1 fruit fly cellular context compared by ENCODE assay signal in the genomic region with DNA sequence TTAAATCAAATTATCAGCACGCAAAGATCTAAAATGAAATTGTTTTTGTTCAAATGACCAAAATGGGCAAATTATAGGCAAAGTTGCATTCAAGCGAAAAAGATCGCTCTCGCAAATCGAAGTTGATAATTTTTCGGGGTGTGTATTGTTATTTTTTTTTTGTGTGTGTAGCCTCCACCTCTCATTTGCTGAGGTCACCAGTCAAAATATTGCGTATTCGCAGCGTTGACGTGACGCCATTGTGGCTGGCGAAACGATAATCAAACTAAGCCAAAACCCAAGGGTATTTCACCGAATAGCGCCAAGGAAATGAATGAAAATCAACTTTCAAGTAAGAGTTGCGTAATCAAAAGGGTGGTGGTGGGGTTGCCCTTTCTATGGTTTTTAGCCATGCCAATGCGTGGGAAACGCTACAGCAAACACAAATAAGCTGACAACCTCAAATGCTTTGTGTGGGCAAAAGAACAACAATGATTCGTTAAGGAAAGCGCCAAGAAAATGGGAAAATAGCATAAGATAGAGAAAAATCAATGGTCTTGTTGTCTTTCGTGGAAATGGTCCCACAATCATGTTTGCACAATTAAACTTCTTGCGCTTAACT.
A peak's percentile ranks its signal among the peaks of the same experiment; 100 is the strongest.
TF ChIP-seq lines count a peak whose summit lies in the region.

No protein-coding gene starts in this region.

TF ChIP-seq in whole organism, embryonic, 481 proteins besides CTCF, POLR2A, EP300 and RAD21 (continued from another document):
- TF ChIP-seq E2f1 (GFP tag; IDR thresholded peaks at IDR 0.05; lab: Robert Waterston, UW), result peak; percentile 12; the same call in 1 of the 2 replicates
- no peak for TF ChIP-seq chinmo (GFP tag; IDR thresholded peaks at IDR 0.05; lab: Robert Waterston, UW; ENCODE audit: partially characterized antibody)
- TF ChIP-seq MBD-R2 (GFP tag; IDR thresholded peaks at IDR 0.05; lab: Robert Waterston, UW), result no peak
- no peak for TF ChIP-seq gsb-n (tag; optimal IDR thresholded peaks at IDR 0.05; lab: Kevin White, UChicago)
- TF ChIP-seq CrebB (tag; optimal IDR thresholded peaks at IDR 0.05; lab: Kevin White, UChicago), result no peak
- peak; percentile 79 for TF ChIP-seq Med (GFP tag; lab: Kevin White, UChicago)
- no peak for TF ChIP-seq CG2129 (GFP tag; IDR thresholded peaks at IDR 0.05; lab: Robert Waterston, UW; ENCODE audit: partially characterized antibody)
- no peak for TF ChIP-seq CG5245 (GFP tag; optimal IDR thresholded peaks at IDR 0.05; lab: Kevin White, UChicago)
- TF ChIP-seq cg (GFP tag; optimal IDR thresholded peaks at IDR 0.05; lab: Kevin White, UChicago), result no peak
- TF ChIP-seq lab (GFP tag; optimal IDR thresholded peaks at IDR 0.05; lab: Kevin White, UChicago), result no peak
- no peak for TF ChIP-seq CG8290 (GFP tag; optimal IDR thresholded peaks at IDR 0.05; lab: Kevin White, UChicago)
- peak in 1 of 2 experiments; percentile 15 for TF ChIP-seq CG8290 (tag; optimal IDR thresholded peaks at IDR 0.05; lab: Kevin White, UChicago)
- no peak for TF ChIP-seq crol (GFP tag; IDR thresholded peaks at IDR 0.05; lab: Robert Waterston, UW)
- no peak for TF ChIP-seq CkIIα-i1 (GFP tag; IDR thresholded peaks at IDR 0.05; lab: Robert Waterston, UW)
- TF ChIP-seq CG10959 (GFP tag; IDR thresholded peaks at IDR 0.05; lab: Robert Waterston, UW), result no peak
- TF ChIP-seq ftz-f1 (GFP tag; optimal IDR thresholded peaks at IDR 0.05; lab: Kevin White, UChicago), result peak; percentile 38
- no peak for TF ChIP-seq kah (GFP tag; optimal IDR thresholded peaks at IDR 0.05; lab: Kevin White, UChicago)
- no peak for TF ChIP-seq org-1 (GFP tag; optimal IDR thresholded peaks at IDR 0.05; lab: Kevin White, UChicago)
- no peak for TF ChIP-seq Atf6 (GFP tag; IDR thresholded peaks at IDR 0.05; lab: Robert Waterston, UW)
- peak; percentile 7 for TF ChIP-seq gem (tag; optimal IDR thresholded peaks at IDR 0.05; lab: Kevin White, UChicago)
- TF ChIP-seq grn (GFP tag; optimal IDR thresholded peaks at IDR 0.05; lab: Kevin White, UChicago), result no peak
- no peak for TF ChIP-seq jumu (GFP tag; optimal IDR thresholded peaks at IDR 0.05; lab: Kevin White, UChicago)
- TF ChIP-seq Bdp1 (GFP tag; optimal IDR thresholded peaks at IDR 0.05; lab: Kevin White, UChicago), result no peak
- TF ChIP-seq fru (optimal IDR thresholded peaks at IDR 0.05; lab: Kevin White, UChicago), result no peak
- TF ChIP-seq aop (GFP tag; IDR thresholded peaks at IDR 0.05; lab: Robert Waterston, UW), result no peak
- TF ChIP-seq NC2β (GFP tag; optimal IDR thresholded peaks at IDR 0.05; lab: Kevin White, UChicago), result no peak
- TF ChIP-seq sqz (GFP tag; optimal IDR thresholded peaks at IDR 0.05; lab: Kevin White, UChicago), result no peak
- no peak for TF ChIP-seq CG17186 (GFP tag; optimal IDR thresholded peaks at IDR 0.05; lab: Kevin White, UChicago)
- TF ChIP-seq pfk (GFP tag; optimal IDR thresholded peaks at IDR 0.05; lab: Kevin White, UChicago), result no peak
- TF ChIP-seq CG8359 (GFP tag; optimal IDR thresholded peaks at IDR 0.05; lab: Kevin White, UChicago; ENCODE audit: borderline replicate concordance), result no peak
- 0 out of 2 replicates have a peak, but pooled peaks have one; percentile 7 for TF ChIP-seq slbo (GFP tag; IDR thresholded peaks at IDR 0.05; lab: Robert Waterston, UW)
- no peak for TF ChIP-seq zen (tag; optimal IDR thresholded peaks at IDR 0.05; lab: Kevin White, UChicago)
- TF ChIP-seq Optix (GFP tag; IDR thresholded peaks at IDR 0.05; lab: Robert Waterston, UW), result no peak
- no peak for TF ChIP-seq pan (optimal IDR thresholded peaks at IDR 0.05; lab: Kevin White, UChicago)
- TF ChIP-seq pan (GFP tag; optimal IDR thresholded peaks at IDR 0.05 in 1 of 2, IDR thresholded peaks at IDR 0.05 in 1 of 2), result peak in 1 of 2 experiments; percentile 47
- TF ChIP-seq eve (GFP tag; optimal IDR thresholded peaks at IDR 0.05; lab: Kevin White, UChicago), result no peak
- TF ChIP-seq pho (GFP tag; optimal IDR thresholded peaks at IDR 0.05; lab: Kevin White, UChicago), result no peak
- no peak for TF ChIP-seq CG3995 (GFP tag; optimal IDR thresholded peaks at IDR 0.05; lab: Kevin White, UChicago)
- no peak for TF ChIP-seq cato (GFP tag; optimal IDR thresholded peaks at IDR 0.05; lab: Kevin White, UChicago; ENCODE audit: borderline replicate concordance)
- TF ChIP-seq gce (GFP tag; IDR thresholded peaks at IDR 0.05; lab: Robert Waterston, UW), result no peak
- TF ChIP-seq HLHmδ (GFP tag; optimal IDR thresholded peaks at IDR 0.05; lab: Kevin White, UChicago), result no peak
- TF ChIP-seq Side (GFP tag; optimal IDR thresholded peaks at IDR 0.05; lab: Kevin White, UChicago), result no peak
- no peak for TF ChIP-seq bab2 (GFP tag; optimal IDR thresholded peaks at IDR 0.05; lab: Kevin White, UChicago)
- no peak for TF ChIP-seq CG2202 (tag; optimal IDR thresholded peaks at IDR 0.05; lab: Kevin White, UChicago)
- TF ChIP-seq Deaf1 (tag; optimal IDR thresholded peaks at IDR 0.05; lab: Kevin White, UChicago), result no peak
- TF ChIP-seq vnd (GFP tag; IDR thresholded peaks at IDR 0.05; lab: Robert Waterston, UW; ENCODE audit: partially characterized antibody), result no peak
- peak; percentile 12 for TF ChIP-seq CG2120 (GFP tag; optimal IDR thresholded peaks at IDR 0.05; lab: Kevin White, UChicago)
- TF ChIP-seq sob (GFP tag; IDR thresholded peaks at IDR 0.05; lab: Robert Waterston, UW), result peak; percentile 11; the same call in 1 of the 2 replicates
- TF ChIP-seq Hey (tag; optimal IDR thresholded peaks at IDR 0.05; lab: Kevin White, UChicago), result no peak
- TF ChIP-seq CG7271 (tag; optimal IDR thresholded peaks at IDR 0.05; lab: Kevin White, UChicago), result no peak
- TF ChIP-seq CG9797 (GFP tag; optimal IDR thresholded peaks at IDR 0.05; lab: Kevin White, UChicago), result no peak
- no peak for TF ChIP-seq HLH4C (GFP tag; IDR thresholded peaks at IDR 0.05; lab: Robert Waterston, UW; ENCODE audit: partially characterized antibody)
- TF ChIP-seq CG8478 (optimal IDR thresholded peaks at IDR 0.05; lab: Kevin White, UChicago), result no peak
- peak; percentile 36; the same call in 1 of the 2 replicates for TF ChIP-seq Rfx (GFP tag; IDR thresholded peaks at IDR 0.05; lab: Robert Waterston, UW)
- TF ChIP-seq BEAF-32 (GFP tag; optimal IDR thresholded peaks at IDR 0.05; lab: Kevin White, UChicago), result no peak
- no peak for TF ChIP-seq B-H1 (GFP tag; IDR thresholded peaks at IDR 0.05; lab: Robert Waterston, UW)
- no peak for TF ChIP-seq dpn (GFP tag; optimal IDR thresholded peaks at IDR 0.05; lab: Kevin White, UChicago)
- no peak for TF ChIP-seq CG18619 (GFP tag; optimal IDR thresholded peaks at IDR 0.05; lab: Kevin White, UChicago)
TF ChIP-seq in whole organism, embryonic: peak in this region for 19.
